Worm (Caenorhabditis elegans) whole organism, dauer: ENCODE results near the gene Y42G9A.3.

ENCODE experiments used
- unc-62 ChIP-seq: sonication (generic microtip); optimal IDR thresholded peaks from 2 replicates; lab custom pipeline; 2017; ENCODE audit warnings: missing biosample characterization, missing genetic modification reagents, missing genetic modification characterization

The Y42G9A.3 gene

DNA sequence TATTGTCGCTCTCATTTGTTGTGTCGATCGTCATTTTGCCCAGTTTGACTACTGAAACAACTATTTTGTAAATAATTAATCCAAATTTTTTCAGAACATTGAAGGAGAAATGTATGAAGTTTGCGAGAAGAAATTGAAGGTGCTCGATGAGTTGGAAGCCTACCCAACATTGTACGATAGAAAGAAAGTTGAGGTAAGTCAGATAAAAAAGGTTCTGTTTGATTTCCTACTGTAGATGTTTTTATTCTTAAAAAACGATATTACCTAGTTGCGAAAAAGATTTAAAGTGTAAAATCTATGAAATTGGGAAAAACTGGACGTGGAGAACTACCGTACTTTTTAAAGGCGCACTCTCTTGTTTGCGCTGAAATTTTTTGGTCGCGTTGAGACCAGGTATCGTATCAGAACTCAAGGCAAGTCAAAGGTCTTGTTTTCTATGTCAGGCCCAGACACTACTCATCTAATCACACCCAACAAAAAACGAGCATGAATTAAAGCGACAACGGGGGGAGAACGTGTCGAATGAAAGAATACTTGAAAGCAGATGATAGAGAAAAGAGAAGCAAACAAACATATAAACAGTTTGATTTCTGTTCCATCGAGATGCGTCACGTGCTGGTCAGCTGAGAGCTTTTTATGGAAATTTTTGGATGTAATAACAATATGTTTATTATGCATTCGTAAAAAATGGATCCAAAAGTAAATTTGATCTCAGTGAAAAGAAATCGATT, 22.6 kb downstream of the Y42G9A.3 start, which contains the start of gene efk-1:
Gene efk-1 (minus strand): TSS at position 51 of the 731 bp plus-strand sequence.
- TF ChIP-seq unc-62 (GFP tag; lab: Kevin White, UChicago), result no peak

DNA sequence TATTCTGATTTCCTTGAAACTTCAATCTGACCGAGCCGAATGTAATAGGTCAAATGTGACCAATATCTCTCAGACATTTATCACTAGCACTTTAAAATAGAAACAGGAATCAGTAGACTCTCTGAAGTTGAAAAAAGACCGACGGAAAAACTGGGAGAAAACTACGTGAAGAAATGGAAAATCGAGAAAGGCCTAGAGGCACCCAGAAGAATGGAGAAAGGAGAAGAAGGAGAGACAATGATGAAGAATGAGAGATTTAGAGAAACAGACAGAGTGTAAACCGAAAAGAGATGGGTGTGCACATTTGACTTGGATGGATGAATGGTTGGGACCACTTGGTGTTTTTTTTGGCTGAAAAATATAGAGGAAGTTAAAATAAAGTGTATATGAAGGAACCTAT, 24.0 kb downstream of the Y42G9A.3 start:
- no peak for TF ChIP-seq unc-62 (GFP tag; lab: Kevin White, UChicago)

DNA sequence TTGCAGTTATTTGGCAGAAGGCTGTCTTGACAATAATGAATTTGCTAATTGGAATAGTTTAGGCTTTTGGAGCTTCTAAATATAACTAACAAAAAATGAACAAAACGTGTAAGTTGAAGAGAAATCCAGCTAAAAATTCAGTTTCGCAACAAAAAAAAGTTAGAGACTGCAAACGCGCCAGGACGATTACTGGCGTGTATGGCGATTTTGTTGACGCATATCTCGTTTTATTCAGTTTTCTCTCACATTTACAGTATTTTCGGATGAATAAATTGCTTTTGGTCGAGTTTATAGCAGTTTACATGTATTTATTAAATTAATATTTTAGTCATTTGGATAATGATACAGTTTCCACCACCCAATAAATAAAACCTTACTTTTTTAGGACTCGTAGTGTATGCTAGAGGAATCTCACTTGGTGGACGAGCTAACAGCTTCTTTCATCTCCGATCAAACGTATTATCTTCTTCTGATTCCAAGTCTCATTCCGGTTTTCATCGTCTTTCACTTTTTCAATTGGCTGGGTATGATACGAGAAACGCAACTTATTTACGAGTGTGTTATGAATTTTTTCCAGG, 27.1 kb downstream of the Y42G9A.3 start, which contains the start of the genes abcf-3 and F42A10.5:
Gene abcf-3 (plus strand): TSS at position 384 of the 578 bp plus-strand sequence.
Gene F42A10.5 (minus strand): TSS at position 458 of the 578 bp plus-strand sequence.
- no peak for TF ChIP-seq unc-62 (GFP tag; lab: Kevin White, UChicago)

DNA sequence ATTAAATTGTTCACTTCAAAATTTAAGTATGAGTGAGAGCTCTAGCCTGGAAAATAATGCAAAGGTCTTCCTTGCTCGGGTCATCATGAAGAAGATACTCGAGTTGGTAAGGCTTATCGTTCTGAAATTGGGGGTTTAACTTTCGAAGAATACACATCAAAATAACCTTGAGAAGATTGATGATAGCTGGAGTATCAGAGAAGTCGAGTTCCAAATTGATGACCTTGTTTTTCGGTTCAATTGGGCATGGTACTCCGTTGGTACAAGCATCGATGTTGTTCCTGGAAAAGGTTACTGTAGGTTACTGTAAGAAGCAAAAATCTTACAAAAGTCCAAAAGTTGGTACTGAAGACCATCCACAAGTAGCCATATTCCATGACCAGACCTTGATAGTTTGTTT, 30.1 kb downstream of the Y42G9A.3 start:
- TF ChIP-seq unc-62 (GFP tag; lab: Kevin White, UChicago), result no peak

DNA sequence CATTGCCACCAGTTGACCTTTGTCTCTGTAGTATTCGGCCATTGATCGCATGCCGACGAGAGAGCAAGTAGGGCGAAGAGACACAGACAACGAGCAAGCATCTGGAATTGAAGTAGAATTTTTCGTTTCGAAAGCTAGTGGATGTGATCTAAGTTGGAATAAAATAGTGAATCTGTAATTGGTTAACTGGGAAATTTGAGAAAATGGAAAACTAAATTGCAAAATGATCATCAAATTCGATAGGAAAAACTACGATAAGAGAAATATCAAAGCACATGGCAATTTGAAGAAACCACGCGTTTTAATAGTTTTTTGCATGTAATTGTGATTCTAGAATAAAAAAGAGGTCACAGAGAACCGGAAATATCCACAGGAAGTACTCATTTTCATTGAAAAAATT, 30.7 kb downstream of the Y42G9A.3 start, which contains the start of gene F42A10.6:
Gene F42A10.6 (minus strand): TSS at position 101 of the 400 bp plus-strand sequence.
- TF ChIP-seq unc-62 (GFP tag; lab: Kevin White, UChicago), result no peak

DNA sequence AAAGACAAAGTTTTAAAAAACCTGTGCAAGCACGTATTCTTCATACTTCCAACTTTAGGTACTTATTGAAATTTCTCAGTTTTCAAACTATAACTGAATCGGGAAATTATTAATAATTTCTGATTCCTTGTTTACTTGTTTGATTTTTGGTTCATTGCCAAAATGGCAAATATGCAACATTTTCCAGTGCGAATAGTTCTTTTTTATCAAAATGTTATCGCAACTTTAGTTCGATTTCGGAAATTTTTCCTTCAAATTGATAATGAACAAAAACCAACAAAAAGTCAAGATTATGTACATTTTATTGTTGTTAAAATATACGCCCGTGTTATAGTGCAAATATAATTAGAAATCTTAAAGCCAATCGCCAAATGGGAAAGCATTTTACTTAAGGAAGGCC, 31.6 kb downstream of the Y42G9A.3 start:
- no peak for TF ChIP-seq unc-62 (GFP tag; lab: Kevin White, UChicago)

DNA sequence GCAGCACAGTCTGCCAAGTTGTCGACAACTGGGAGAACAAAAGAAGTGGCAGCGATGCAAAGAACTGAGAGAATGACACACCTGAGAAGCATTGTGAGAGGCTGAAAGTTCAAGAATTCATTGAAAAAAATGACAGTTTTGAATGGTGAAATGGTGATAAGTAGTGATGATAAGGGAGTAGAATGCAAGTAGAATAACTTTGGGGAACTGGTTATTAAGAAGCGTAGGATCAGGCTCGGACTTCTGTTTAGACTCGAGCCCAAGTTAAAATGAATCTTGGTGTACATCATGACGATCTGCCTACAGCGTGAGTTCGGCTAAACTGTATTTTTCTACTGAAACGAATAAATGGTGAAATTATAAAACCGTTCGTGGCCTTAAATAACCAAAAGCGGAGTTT, 32.5 kb downstream of the Y42G9A.3 start, which contains the start of gene F42A10.7:
Gene F42A10.7 (minus strand): TSS at position 101 of the 400 bp plus-strand sequence.
- TF ChIP-seq unc-62 (GFP tag; lab: Kevin White, UChicago), result no peak

DNA sequence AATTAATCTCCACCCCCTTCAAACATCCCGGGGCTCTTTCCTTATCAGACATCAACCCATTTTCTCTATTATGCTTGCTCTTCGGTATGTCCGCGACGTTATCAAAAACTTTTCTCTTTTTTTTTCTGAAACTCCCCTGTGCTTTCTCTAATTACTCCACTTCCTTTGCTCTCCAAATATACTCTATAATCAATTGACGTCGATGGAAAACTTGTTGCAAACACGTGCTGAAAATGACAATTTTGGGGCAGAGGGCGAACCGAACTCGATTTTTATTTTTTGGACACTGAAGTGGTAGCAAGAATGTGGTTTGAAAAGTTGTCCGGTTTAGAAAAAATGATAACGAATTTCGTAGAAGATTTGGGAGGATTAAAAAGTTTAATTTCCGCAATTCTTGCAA, 33.0 kb downstream of the Y42G9A.3 start:
- no peak for TF ChIP-seq unc-62 (GFP tag; lab: Kevin White, UChicago)

DNA sequence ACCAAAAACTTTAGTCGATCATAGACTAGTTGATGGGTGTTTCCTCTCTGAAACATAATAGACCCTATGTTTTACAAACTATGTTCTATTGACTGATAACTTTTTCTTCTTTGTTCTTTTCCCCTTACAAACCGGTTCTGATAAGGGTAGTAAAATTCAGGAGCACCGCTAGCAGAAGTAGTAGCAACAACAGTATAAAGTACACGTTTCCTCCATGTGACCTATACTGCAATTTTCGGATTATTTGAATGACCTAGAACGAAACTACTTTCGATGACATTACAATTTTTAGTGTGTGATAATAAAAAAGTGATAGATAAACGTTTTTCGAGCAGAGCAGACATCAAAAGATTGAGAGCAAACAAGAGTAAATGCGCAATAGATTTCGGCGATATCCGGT, 34.2 kb downstream of the Y42G9A.3 start:
- TF ChIP-seq unc-62 (GFP tag; lab: Kevin White, UChicago), result no peak

DNA sequence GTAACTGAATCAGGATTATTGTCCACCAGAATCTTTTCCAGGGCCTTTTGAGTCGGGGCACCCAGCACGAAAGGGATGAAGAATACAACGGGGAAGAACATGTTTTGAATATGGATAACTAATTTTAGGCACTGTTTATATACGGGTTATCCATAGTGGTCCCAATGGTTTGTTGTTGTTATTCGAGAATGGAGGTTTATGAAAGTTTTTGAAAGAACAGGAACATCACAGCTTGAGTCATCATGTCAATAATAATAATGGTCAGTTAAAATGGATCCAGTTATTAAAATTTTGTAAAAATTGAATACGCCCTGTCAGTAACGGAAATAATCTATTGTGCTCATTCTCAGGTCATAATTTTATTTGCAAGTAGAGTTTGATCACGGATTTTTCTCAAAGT, 37.1 kb downstream of the Y42G9A.3 start, which contains the start of gene nas-28:
Gene nas-28 (minus strand): TSS at position 101 of the 400 bp plus-strand sequence.
- TF ChIP-seq unc-62 (GFP tag; lab: Kevin White, UChicago), result no peak

DNA sequence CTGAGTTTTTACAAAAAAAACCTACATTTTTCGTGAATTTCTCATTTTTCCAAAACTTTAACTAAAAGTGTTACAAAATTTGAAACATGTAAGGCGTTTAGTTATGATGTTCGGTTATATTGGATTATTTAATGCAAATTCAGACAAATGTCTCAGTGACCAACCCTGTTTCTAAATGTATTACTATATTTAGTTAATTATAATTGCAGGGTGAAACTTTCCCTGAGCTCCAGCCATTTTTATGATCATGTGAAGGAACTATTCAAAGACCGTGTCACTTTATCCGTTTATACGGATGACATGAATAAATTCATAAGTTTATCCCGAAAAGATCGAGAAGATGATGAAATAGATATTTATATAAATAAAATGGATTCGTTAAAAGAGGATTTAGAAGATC, 44.8 kb downstream of the Y42G9A.3 start, which contains the start of gene C23G10.5:
Gene C23G10.5 (plus strand): TSS at position 301 of the 400 bp plus-strand sequence.
- no peak for TF ChIP-seq unc-62 (GFP tag; lab: Kevin White, UChicago)

DNA sequence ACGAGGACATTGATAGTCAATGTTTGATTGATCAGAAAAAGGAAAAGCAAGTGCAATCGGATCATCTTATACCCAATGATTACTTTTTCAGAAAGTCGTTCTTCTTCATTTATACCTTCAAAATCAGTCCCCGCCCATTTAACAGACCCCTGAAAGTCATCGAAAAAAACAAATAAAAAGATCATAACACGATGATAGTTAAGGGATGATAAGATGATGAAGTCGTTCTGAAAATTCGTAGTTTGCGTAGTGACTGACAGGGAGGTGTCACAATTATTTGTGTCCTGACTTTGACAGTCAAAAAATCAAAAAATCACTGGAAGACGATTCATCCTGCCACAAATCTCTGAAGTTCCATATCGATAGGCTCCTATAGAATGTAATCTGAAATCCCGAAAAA, 48.4 kb downstream of the Y42G9A.3 start, which contains the start of gene ugt-66:
Gene ugt-66 (minus strand): TSS at position 101 of the 400 bp plus-strand sequence.
- no peak for TF ChIP-seq unc-62 (GFP tag; lab: Kevin White, UChicago)

DNA sequence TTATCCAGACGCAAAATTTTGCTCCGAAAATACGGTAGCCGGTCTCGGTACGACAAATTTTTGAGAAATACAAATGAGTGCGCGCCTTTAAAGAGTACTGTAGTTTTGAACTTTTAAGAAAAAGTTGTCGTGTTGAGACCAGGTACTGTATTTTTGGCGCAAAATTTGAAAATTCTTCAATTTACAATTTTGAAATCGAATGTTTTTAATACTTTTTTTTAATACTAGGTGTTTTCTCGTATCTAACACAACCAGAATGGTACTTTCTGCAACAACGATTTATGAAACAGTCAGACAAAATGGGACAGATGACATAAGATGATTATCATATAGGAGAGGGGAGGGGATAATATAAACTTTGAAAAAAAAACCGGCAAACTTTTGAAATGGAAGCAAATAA, 49.7 kb downstream of the Y42G9A.3 start:
- TF ChIP-seq unc-62 (GFP tag; lab: Kevin White, UChicago), result no peak
